Fruit fly (Drosophila melanogaster) whole organism, wandering third instar larva: Measurements from ENCODE around the gene CG9649.

Experiments used
- Abd-B ChIP-seq: fragments of >200 bp; optimal IDR thresholded peaks from 2 replicates; lab custom pipeline; 2017; ENCODE audit warnings: missing biosample characterization, missing genetic modification characterization
- CG32264 ChIP-seq: fragments of 200-800 bp; sonication (Bioruptor generic); optimal IDR thresholded peaks from 2 replicates; lab custom pipeline; 2016; ENCODE audit warnings: missing biosample characterization, missing genetic modification characterization
- CG9705 ChIP-seq: fragments of 200-800 bp; sonication (Bioruptor generic); optimal IDR thresholded peaks from 2 replicates; lab custom pipeline; 2018; ENCODE audit warnings: missing biosample characterization, mild to moderate bottlenecking, missing genetic modification characterization
- Hr78 ChIP-seq: fragments of >200 bp; optimal IDR thresholded peaks from 2 replicates; lab custom pipeline; 2017; ENCODE audit warnings: missing biosample characterization, missing genetic modification characterization
- Mio ChIP-seq: sonication (Bioruptor generic); optimal IDR thresholded peaks from 2 replicates; lab custom pipeline; 2016; ENCODE audit warnings: missing biosample characterization, missing genetic modification characterization
- Rel ChIP-seq, 2 experiments: fragments of 200-800 bp; sonication (Bioruptor generic) in 1 of 2; optimal IDR thresholded peaks; 2 replicates in 1 of 2; 3 replicates in 1 of 2; lab custom pipeline; 2016 to 2019; ENCODE audit warnings: mild to moderate bottlenecking in 2 of 2, missing biosample characterization in 2 of 2, missing genetic modification characterization in 2 of 2, moderate library complexity in 1 of 2
- br ChIP-seq: fragments of 200-800 bp; sonication (Bioruptor generic); optimal IDR thresholded peaks from 2 replicates; lab custom pipeline; 2016; ENCODE audit warnings: missing biosample characterization, missing genetic modification characterization
- dsf ChIP-seq: sonication (Bioruptor generic); optimal IDR thresholded peaks from 2 replicates; lab custom pipeline; 2016; ENCODE audit warnings: missing biosample characterization, missing genetic modification characterization, borderline replicate concordance
- foxo ChIP-seq, 2 experiments: fragments of 200-800 bp; sonication (Bioruptor generic); optimal IDR thresholded peaks; 2 replicates in 1 of 2; 3 replicates in 1 of 2; lab custom pipeline; 2016 to 2017; ENCODE audit warnings: missing biosample characterization in 2 of 2, missing genetic modification characterization in 2 of 2
- h ChIP-seq: fragments of 200-800 bp; sonication (Bioruptor generic); optimal IDR thresholded peaks from 3 replicates; lab custom pipeline; 2016; ENCODE audit warnings: missing biosample characterization, mild to moderate bottlenecking, missing genetic modification characterization
- lola ChIP-seq: fragments of >200 bp; optimal IDR thresholded peaks from 2 replicates; lab custom pipeline; 2017; ENCODE audit warnings: missing biosample characterization, missing genetic modification characterization
- pan ChIP-seq: fragments of >200 bp; optimal IDR thresholded peaks from 2 replicates; lab custom pipeline; 2017
- psq ChIP-seq: fragments of 200-800 bp; sonication (Bioruptor generic); optimal IDR thresholded peaks from 3 replicates; lab custom pipeline; 2017; ENCODE audit warnings: missing biosample characterization, mild to moderate bottlenecking, missing genetic modification characterization, moderate library complexity
- sv ChIP-seq: fragments of 200-800 bp; sonication (Bioruptor generic); optimal IDR thresholded peaks from 3 replicates; lab custom pipeline; 2016; ENCODE audit warnings: missing biosample characterization, missing genetic modification characterization

dm6 chr3R:14214776-14215175, 2.9 kb downstream of the CG9649 start, which contains the start of gene Dop1R1:
- no peak for TF ChIP-seq foxo (GFP tag; optimal IDR thresholded peaks at IDR 0.05; lab: Kevin White, UChicago)
- no peak for TF ChIP-seq lola (GFP tag; lab: Kevin White, UChicago)
- TF ChIP-seq pan, result no peak
- TF ChIP-seq br, result no peak
- no peak for TF ChIP-seq dsf
- no peak for TF ChIP-seq Abd-B
- TF ChIP-seq Rel (GFP tag; optimal IDR thresholded peaks at IDR 0.05; lab: Kevin White, UChicago), result no peak
- TF ChIP-seq Rel (tag; optimal IDR thresholded peaks at IDR 0.05; lab: Kevin White, UChicago), result no peak
- TF ChIP-seq sv (GFP tag; lab: Kevin White, UChicago), result no peak
- TF ChIP-seq h (GFP tag; lab: Kevin White, UChicago), result no peak
- TF ChIP-seq CG9705 (GFP tag; lab: Kevin White, UChicago), result no peak
- no peak for TF ChIP-seq Hr78 (GFP tag; lab: Kevin White, UChicago)
- no peak for TF ChIP-seq psq (GFP tag; lab: Kevin White, UChicago)
- TF ChIP-seq Mio (GFP tag; lab: Kevin White, UChicago), result no peak
- TF ChIP-seq CG32264 (GFP tag; lab: Kevin White, UChicago), result no peak
